Fruit fly (Drosophila melanogaster): ENCODE measurements around the gene Clp.

Gene Clp

dm6 chr2L:852647-853111 lies 32.9 kb downstream of the Clp start, which contains the start of the genes CG4291 and kraken:
Gene CG4291 (minus strand): TSS chr2L:852730.
Gene kraken (plus strand): TSS chr2L:852768.
- TF ChIP-seq fd96Ca (GFP tag; IDR thresholded peaks at IDR 0.05) (peak; percentile 53; the same call in 1 of the 3 replicates), gl (tag; optimal IDR thresholded peaks at IDR 0.05) (peak; percentile 8), EcR (GFP tag; optimal IDR thresholded peaks at IDR 0.05) (peak; percentile 60), Pif1B (GFP tag; optimal IDR thresholded peaks at IDR 0.05) (no peak), CG17806 (tag; optimal IDR thresholded peaks at IDR 0.05) (peak; percentile 7), CG8301 (tag; optimal IDR thresholded peaks at IDR 0.05) (peak; percentile 28), CG12605 (GFP tag; IDR thresholded peaks at IDR 0.05) (peak; percentile 49), CG15710 (tag; optimal IDR thresholded peaks at IDR 0.05) (peak; percentile 28), CG4496 (GFP tag; IDR thresholded peaks at IDR 0.05) (peak; percentile 76), CG34367 (tag; optimal IDR thresholded peaks at IDR 0.05) (no peak), CG9948 (tag; optimal IDR thresholded peaks at IDR 0.05) (no peak), CG13204 (GFP tag; optimal IDR thresholded peaks at IDR 0.05) (no peak), CG32121 (GFP tag; IDR thresholded peaks at IDR 0.05) (peak; percentile 59; the same call in 1 of the 2 replicates), CG8159 (tag; optimal IDR thresholded peaks at IDR 0.05) (peak; percentile 4), Snoo (tag; optimal IDR thresholded peaks at IDR 0.05) (peak; percentile 46), rn (GFP tag; IDR thresholded peaks at IDR 0.05) (no peak), D1 (tag; optimal IDR thresholded peaks at IDR 0.05) (no peak), Ets98B (GFP tag; IDR thresholded peaks at IDR 0.05) (peak; percentile 53)

- TF ChIP-seq CG13204 (GFP tag; optimal IDR thresholded peaks at IDR 0.05) (no peak), fd96Ca (GFP tag; IDR thresholded peaks at IDR 0.05) (no peak), Pif1B (GFP tag; optimal IDR thresholded peaks at IDR 0.05) (no peak), CG8301 (tag; optimal IDR thresholded peaks at IDR 0.05) (peak; percentile 16), rn (GFP tag; IDR thresholded peaks at IDR 0.05) (peak; percentile 40; the same call in 1 of the 2 replicates), CG12605 (GFP tag; IDR thresholded peaks at IDR 0.05) (peak; percentile 42; the same call in 1 of the 2 replicates), D1 (tag; optimal IDR thresholded peaks at IDR 0.05) (no peak), CG34367 (tag; optimal IDR thresholded peaks at IDR 0.05) (no peak), CG17806 (tag; optimal IDR thresholded peaks at IDR 0.05) (peak; percentile 43), Ets98B (GFP tag; IDR thresholded peaks at IDR 0.05) (peak; percentile 53), Pif1A (GFP tag; optimal IDR thresholded peaks at IDR 0.05) (no peak), gl (tag; optimal IDR thresholded peaks at IDR 0.05) (no peak), Snoo (tag; optimal IDR thresholded peaks at IDR 0.05) (no peak), CG10348 (GFP tag; IDR thresholded peaks at IDR 0.05) (no peak), CG4496 (GFP tag; IDR thresholded peaks at IDR 0.05) (peak; percentile 81), CG8159 (tag; optimal IDR thresholded peaks at IDR 0.05) (peak; percentile 29), CG15710 (tag; optimal IDR thresholded peaks at IDR 0.05) (peak; percentile 45), CG32121 (GFP tag; IDR thresholded peaks at IDR 0.05) (peak; percentile 33; the same call in 1 of the 2 replicates), CG9948 (tag; optimal IDR thresholded peaks at IDR 0.05) (peak; percentile 29)
These were observed 35.3 kb downstream of the Clp start, which contains the start of gene CG13949 for dm6 chr2L:855052-855547. Gene CG13949 (plus strand): TSS chr2L:855337.

- TF ChIP-seq CG8159 (tag; optimal IDR thresholded peaks at IDR 0.05), result no peak
- TF ChIP-seq fd96Ca (GFP tag; IDR thresholded peaks at IDR 0.05), result no peak
- TF ChIP-seq CG17806 (tag; optimal IDR thresholded peaks at IDR 0.05), result no peak
- TF ChIP-seq CG15710 (tag; optimal IDR thresholded peaks at IDR 0.05), result no peak
- TF ChIP-seq Snoo (tag; optimal IDR thresholded peaks at IDR 0.05), result no peak
- TF ChIP-seq CG8301 (tag; optimal IDR thresholded peaks at IDR 0.05), result no peak
- no peak for TF ChIP-seq Ets98B (GFP tag; IDR thresholded peaks at IDR 0.05)
- no peak for TF ChIP-seq D1 (tag; optimal IDR thresholded peaks at IDR 0.05)
- no peak for TF ChIP-seq gl (tag; optimal IDR thresholded peaks at IDR 0.05)
- no peak for TF ChIP-seq CG32121 (GFP tag; IDR thresholded peaks at IDR 0.05)
- TF ChIP-seq rn (GFP tag; IDR thresholded peaks at IDR 0.05), result no peak
- TF ChIP-seq CG10348 (GFP tag; IDR thresholded peaks at IDR 0.05), result no peak
These were observed 36.2 kb downstream of the Clp start for dm6 chr2L:856001-856400.

- no peak for TF ChIP-seq D1 (tag; optimal IDR thresholded peaks at IDR 0.05)
- peak; percentile 45 for TF ChIP-seq Ets98B (GFP tag; IDR thresholded peaks at IDR 0.05)
- peak; percentile 26 for TF ChIP-seq Pif1A (GFP tag; optimal IDR thresholded peaks at IDR 0.05)
- peak; percentile 51; the same call in 1 of the 3 replicates for TF ChIP-seq fd96Ca (GFP tag; IDR thresholded peaks at IDR 0.05)
- TF ChIP-seq CG8159 (tag; optimal IDR thresholded peaks at IDR 0.05), result peak; percentile 43
- peak; percentile 57 for TF ChIP-seq CG32121 (GFP tag; IDR thresholded peaks at IDR 0.05)
- TF ChIP-seq CG15710 (tag; optimal IDR thresholded peaks at IDR 0.05), result peak; percentile 21
- TF ChIP-seq EcR (GFP tag; optimal IDR thresholded peaks at IDR 0.05), result no peak
- TF ChIP-seq CG8301 (tag; optimal IDR thresholded peaks at IDR 0.05), result peak; percentile 19
- no peak; the same call in 2 of the 3 replicates for TF ChIP-seq CG4496 (GFP tag; IDR thresholded peaks at IDR 0.05)
- TF ChIP-seq rn (GFP tag; IDR thresholded peaks at IDR 0.05), result no peak
- no peak for TF ChIP-seq CG34367 (tag; optimal IDR thresholded peaks at IDR 0.05)
- TF ChIP-seq gl (tag; optimal IDR thresholded peaks at IDR 0.05), result no peak
- peak; percentile 16 for TF ChIP-seq CG9948 (tag; optimal IDR thresholded peaks at IDR 0.05)
- no peak for TF ChIP-seq CG12605 (GFP tag; IDR thresholded peaks at IDR 0.05)
- TF ChIP-seq CG13204 (GFP tag; optimal IDR thresholded peaks at IDR 0.05), result peak; percentile 9
These were observed 37.1 kb downstream of the Clp start for dm6 chr2L:856690-857488.

- TF ChIP-seq CG15710 (tag; optimal IDR thresholded peaks at IDR 0.05) (peak; percentile 25), CG8159 (tag; optimal IDR thresholded peaks at IDR 0.05) (peak; percentile 6), Snoo (tag; optimal IDR thresholded peaks at IDR 0.05) (no peak)
These were observed 38.2 kb downstream of the Clp start for dm6 chr2L:857897-858517.

All from whole organism, pupa.